Worm (Caenorhabditis elegans): Measurements from ENCODE around the gene capg-2.

The capg-2 gene

ce11 chrV:12305677-12306076, 34.0 kb downstream of the capg-2 start:
- no peak for TF ChIP-seq snpc-4 (tag; optimal IDR thresholded peaks at IDR 0.05)
- no peak for TF ChIP-seq nhr-11 (tag; optimal IDR thresholded peaks at IDR 0.05)
- no peak for TF ChIP-seq mdl-1 (tag; optimal IDR thresholded peaks at IDR 0.05)
- no peak for TF ChIP-seq nhr-25 (tag; optimal IDR thresholded peaks at IDR 0.05)
- TF ChIP-seq egl-27 (tag; optimal IDR thresholded peaks at IDR 0.05), result no peak
- no peak for TF ChIP-seq fkh-10 (GFP tag; optimal IDR thresholded peaks at IDR 0.05)
- no peak for TF ChIP-seq hmg-11 (tag; optimal IDR thresholded peaks at IDR 0.05)
- no peak for TF ChIP-seq tbx-2 (tag; optimal IDR thresholded peaks at IDR 0.05)
- no peak for TF ChIP-seq ceh-9 (tag; optimal IDR thresholded peaks at IDR 0.05)
- TF ChIP-seq elt-2 (tag; optimal IDR thresholded peaks at IDR 0.05), result no peak
- TF ChIP-seq pha-4 (tag; optimal IDR thresholded peaks at IDR 0.05), result no peak
- no peak for TF ChIP-seq nhr-237 (tag; optimal IDR thresholded peaks at IDR 0.05)
- no peak for TF ChIP-seq nhr-43 (tag; optimal IDR thresholded peaks at IDR 0.05; ENCODE audit: poor library complexity, severe bottlenecking)
- no peak for TF ChIP-seq nhr-12 (tag; optimal IDR thresholded peaks at IDR 0.05)
- no peak for TF ChIP-seq unc-62 (GFP tag; optimal IDR thresholded peaks at IDR 0.05)
- TF ChIP-seq elt-1 (tag; optimal IDR thresholded peaks at IDR 0.05), result no peak
- no peak for TF ChIP-seq lin-39 (tag; optimal IDR thresholded peaks at IDR 0.05)
- no peak for TF ChIP-seq lin-15B (tag; optimal IDR thresholded peaks at IDR 0.05)

ce11 chrV:12307011-12307540, 35.4 kb downstream of the capg-2 start, which contains the start of gene srg-45:
TSS of gene srg-45 (plus strand) at chrV:12307490.
- TF ChIP-seq daf-12 (tag; optimal IDR thresholded peaks at IDR 0.05) (no peak), nhr-25 (tag; optimal IDR thresholded peaks at IDR 0.05) (no peak), ceh-28 (tag; optimal IDR thresholded peaks at IDR 0.05) (no peak), nfya-1 (tag; optimal IDR thresholded peaks at IDR 0.05; ENCODE audit: insufficient read depth) (no peak), nhr-11 (tag; optimal IDR thresholded peaks at IDR 0.05) (no peak), nhr-43 (tag; optimal IDR thresholded peaks at IDR 0.05; ENCODE audit: poor library complexity, severe bottlenecking) (no peak), lsy-12 (tag; optimal IDR thresholded peaks at IDR 0.05) (no peak), unc-62 (GFP tag; optimal IDR thresholded peaks at IDR 0.05) (no peak), hmg-11 (tag; optimal IDR thresholded peaks at IDR 0.05) (no peak), lin-39 (tag; optimal IDR thresholded peaks at IDR 0.05) (no peak), sea-2 (GFP tag; optimal IDR thresholded peaks at IDR 0.05) (no peak), tbx-2 (tag; optimal IDR thresholded peaks at IDR 0.05) (no peak), nhr-23 (tag; optimal IDR thresholded peaks at IDR 0.05) (no peak), fkh-10 (GFP tag; optimal IDR thresholded peaks at IDR 0.05) (no peak), fos-1 (tag; optimal IDR thresholded peaks at IDR 0.05) (no peak)

ce11 chrV:12310256-12310655, 38.6 kb downstream of the capg-2 start, which contains the start of gene hpo-30:
TSS of gene hpo-30 (minus strand) at chrV:12310356.
- TF ChIP-seq nhr-76 (tag; optimal IDR thresholded peaks at IDR 0.05) (no peak), zag-1 (tag; optimal IDR thresholded peaks at IDR 0.05) (no peak), tbx-2 (tag; optimal IDR thresholded peaks at IDR 0.05) (no peak), nhr-77 (tag; optimal IDR thresholded peaks at IDR 0.05) (no peak), fkh-10 (GFP tag; optimal IDR thresholded peaks at IDR 0.05) (no peak), nhr-28 (tag; optimal IDR thresholded peaks at IDR 0.05) (no peak), nhr-11 (tag; optimal IDR thresholded peaks at IDR 0.05) (no peak), unc-39 (tag; optimal IDR thresholded peaks at IDR 0.05) (no peak), lin-39 (tag; optimal IDR thresholded peaks at IDR 0.05) (no peak), egl-27 (tag; optimal IDR thresholded peaks at IDR 0.05) (no peak), nhr-43 (tag; optimal IDR thresholded peaks at IDR 0.05; ENCODE audit: poor library complexity, severe bottlenecking) (no peak), snpc-4 (tag; optimal IDR thresholded peaks at IDR 0.05) (no peak), ceh-16 (tag; optimal IDR thresholded peaks at IDR 0.05) (no peak), nhr-23 (tag; optimal IDR thresholded peaks at IDR 0.05) (no peak), mml-1 (tag; optimal IDR thresholded peaks at IDR 0.05) (no peak), R02D3.7 (tag; optimal IDR thresholded peaks at IDR 0.05) (no peak)

ce11 chrV:12314413-12314812, 42.7 kb downstream of the capg-2 start:
- TF ChIP-seq pqm-1 (tag; optimal IDR thresholded peaks at IDR 0.05), result no peak
- no peak for TF ChIP-seq nhr-67 (tag; optimal IDR thresholded peaks at IDR 0.05)
- peak; percentile 39 for TF ChIP-seq fkh-10 (GFP tag; optimal IDR thresholded peaks at IDR 0.05)
- peak; percentile 8 for TF ChIP-seq nfya-1 (tag; optimal IDR thresholded peaks at IDR 0.05; ENCODE audit: insufficient read depth)

Data from whole organism, L3 larva.